Fruit fly (Drosophila melanogaster) Kc167 (cell line): Measurements from ENCODE around the gene CG15528.
A peak's percentile ranks its signal among the peaks of the same experiment; 100 is the strongest.

Experiments used
- Myc ChIP-seq: fragments of >200 bp; optimal IDR thresholded peaks from 2 replicates; lab custom pipeline; 2017; ENCODE audit warnings: missing external identifiers
- Sin3A ChIP-seq: fragments of >200 bp; optimal IDR thresholded peaks from 2 replicates; lab custom pipeline; 2018; ENCODE audit warnings: missing external identifiers
- h ChIP-seq: fragments of >200 bp; optimal IDR thresholded peaks from 3 replicates; lab custom pipeline; 2018; ENCODE audit warnings: missing external identifiers
- insv ChIP-seq: fragments of >200 bp; optimal IDR thresholded peaks from 3 replicates; lab custom pipeline; 2018; ENCODE audit warnings: missing external identifiers
- psq ChIP-seq: fragments of >200 bp; optimal IDR thresholded peaks from 2 replicates; lab custom pipeline; 2017; ENCODE audit warnings: missing external identifiers
- ttk ChIP-seq: sonication (Bioruptor generic); optimal IDR thresholded peaks from 2 replicates; lab custom pipeline; 2017; ENCODE audit warnings: missing external identifiers

CG15528 gene

dm6 chr3R:30084137-30084536, 32.2 kb upstream of the CG15528 start:
- TF ChIP-seq psq (lab: Kevin White, UChicago) (no peak), h (lab: Kevin White, UChicago) (no peak), insv (no peak), Myc (lab: Kevin White, UChicago) (no peak), Sin3A (lab: Kevin White, UChicago) (no peak), ttk (no peak)

- TF ChIP-seq ttk: no peak
- TF ChIP-seq h (lab: Kevin White, UChicago): no peak
- no peak for TF ChIP-seq insv
- no peak for TF ChIP-seq psq (lab: Kevin White, UChicago)
- TF ChIP-seq Myc (lab: Kevin White, UChicago): no peak
- no peak for TF ChIP-seq Sin3A (lab: Kevin White, UChicago)
Observed at dm6 chr3R:30083215-30083614, 31.3 kb upstream of the CG15528 start.

dm6 chr3R:30076088-30076487, 24.2 kb upstream of the CG15528 start:
- TF ChIP-seq ttk: no peak
- TF ChIP-seq insv: no peak
- TF ChIP-seq h (lab: Kevin White, UChicago): no peak
- no peak for TF ChIP-seq Sin3A (lab: Kevin White, UChicago)
- no peak for TF ChIP-seq psq (lab: Kevin White, UChicago)
- TF ChIP-seq Myc (lab: Kevin White, UChicago): no peak

DNA sequence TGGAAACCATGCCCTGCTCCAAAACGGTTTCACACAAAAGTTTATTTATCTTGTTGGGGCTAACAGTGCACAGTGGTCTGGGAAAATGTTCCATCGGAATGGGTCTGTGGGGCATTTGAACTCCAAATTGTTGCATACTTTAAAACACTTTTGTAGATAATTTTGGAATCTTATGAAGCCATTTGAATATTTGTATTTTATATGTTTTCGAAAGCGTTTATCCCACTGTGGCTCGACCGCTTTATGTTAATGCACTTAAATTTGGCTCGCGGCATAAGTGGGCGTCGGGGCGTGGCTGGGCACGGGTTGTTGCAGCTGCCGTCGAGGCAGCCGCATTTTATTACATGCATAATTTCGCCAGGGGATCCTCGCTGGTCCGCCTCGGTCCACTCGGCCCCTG, 19.9 kb upstream of the CG15528 start:
- no peak for TF ChIP-seq psq (lab: Kevin White, UChicago)
- no peak for TF ChIP-seq Sin3A (lab: Kevin White, UChicago)
- no peak for TF ChIP-seq h (lab: Kevin White, UChicago)
- TF ChIP-seq ttk: no peak

DNA sequence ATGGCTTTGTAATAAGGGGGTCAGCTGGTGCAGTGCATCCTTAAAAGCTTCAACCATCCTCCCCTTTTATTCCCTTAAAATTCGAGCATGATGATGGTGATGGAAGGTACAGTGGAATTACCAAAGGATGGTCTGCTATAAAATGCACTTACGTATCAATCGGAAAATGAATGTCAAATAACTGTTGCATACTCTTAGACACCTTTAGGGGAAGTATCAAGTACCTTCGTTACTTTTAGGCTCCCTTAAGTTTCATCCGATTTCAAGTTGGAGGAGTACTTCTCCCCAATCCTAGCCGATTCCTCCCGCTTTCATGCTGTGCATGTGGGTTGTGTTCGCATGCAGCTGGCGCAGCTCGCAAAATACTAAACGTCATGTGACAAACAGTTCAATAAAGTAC, 18.3 kb upstream of the CG15528 start:
- TF ChIP-seq insv (no peak), Sin3A (lab: Kevin White, UChicago) (no peak), ttk (no peak), h (lab: Kevin White, UChicago) (no peak), psq (lab: Kevin White, UChicago) (no peak), Myc (lab: Kevin White, UChicago) (no peak)

- no peak for TF ChIP-seq h (lab: Kevin White, UChicago)
- no peak for TF ChIP-seq Sin3A (lab: Kevin White, UChicago)
- no peak for TF ChIP-seq ttk
- TF ChIP-seq Myc (lab: Kevin White, UChicago): no peak
- TF ChIP-seq psq (lab: Kevin White, UChicago): no peak
- TF ChIP-seq insv: no peak
Observed at dm6 chr3R:30066004-30066403, 14.1 kb upstream of the CG15528 start.

dm6 chr3R:30063704-30064103, 11.8 kb upstream of the CG15528 start:
- TF ChIP-seq ttk: no peak
- no peak for TF ChIP-seq Myc (lab: Kevin White, UChicago)
- TF ChIP-seq h (lab: Kevin White, UChicago): no peak
- TF ChIP-seq psq (lab: Kevin White, UChicago): no peak
- no peak for TF ChIP-seq Sin3A (lab: Kevin White, UChicago)
- TF ChIP-seq insv: no peak

- TF ChIP-seq insv: no peak
- TF ChIP-seq psq (lab: Kevin White, UChicago): no peak
- TF ChIP-seq Sin3A (lab: Kevin White, UChicago): no peak
- no peak for TF ChIP-seq ttk
Observed at dm6 chr3R:30062543-30062942, 10.6 kb upstream of the CG15528 start.

DNA sequence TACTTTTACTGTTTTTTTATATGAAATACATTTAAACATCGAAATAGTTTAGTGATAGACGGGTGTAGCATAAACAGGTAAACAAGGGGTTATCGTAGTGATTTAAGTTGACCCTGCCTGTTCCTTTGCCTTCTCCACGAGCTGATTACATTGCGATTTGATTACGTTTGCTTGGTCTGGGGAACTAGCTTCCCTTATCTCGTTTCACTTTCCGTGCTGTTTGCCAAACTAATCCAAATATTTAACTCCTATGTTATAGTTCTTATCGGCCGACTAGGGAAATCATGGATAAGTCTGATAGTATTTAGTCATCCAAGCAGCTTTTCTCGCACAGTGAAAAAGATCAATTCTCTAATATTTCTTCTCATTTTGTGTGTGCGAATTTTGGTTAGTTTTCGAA, 10.1 kb upstream of the CG15528 start:
- TF ChIP-seq psq (lab: Kevin White, UChicago) (no peak), ttk (no peak), insv (no peak)

DNA sequence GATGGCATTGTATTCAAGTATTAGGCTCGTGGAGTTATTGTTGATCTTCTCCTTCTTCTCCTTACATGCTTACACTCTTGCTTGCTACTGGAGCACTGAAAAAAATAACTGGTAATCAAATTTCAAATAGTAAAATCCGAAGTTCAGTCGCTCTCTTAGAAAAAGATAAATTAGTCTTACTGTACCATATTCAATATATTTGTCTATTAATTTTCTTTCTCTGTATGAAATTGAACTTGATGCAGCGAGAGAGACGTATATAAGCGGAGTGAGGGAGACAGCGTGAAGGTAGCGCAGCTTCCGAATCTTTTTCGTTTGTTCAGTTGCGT, 9.2 kb upstream of the CG15528 start:
- no peak for TF ChIP-seq insv
- no peak for TF ChIP-seq h (lab: Kevin White, UChicago)
- no peak for TF ChIP-seq Myc (lab: Kevin White, UChicago)

- TF ChIP-seq Myc (lab: Kevin White, UChicago) (no peak), insv (no peak), psq (lab: Kevin White, UChicago) (no peak), Sin3A (lab: Kevin White, UChicago) (no peak)
Observed at dm6 chr3R:30060451-30061153, 8.7 kb upstream of the CG15528 start.

- no peak for TF ChIP-seq ttk
- no peak for TF ChIP-seq Myc (lab: Kevin White, UChicago)
- TF ChIP-seq Sin3A (lab: Kevin White, UChicago): no peak
- no peak for TF ChIP-seq h (lab: Kevin White, UChicago)
- TF ChIP-seq psq (lab: Kevin White, UChicago): no peak
- no peak for TF ChIP-seq insv
Observed at dm6 chr3R:30059944-30060343, 8.0 kb upstream of the CG15528 start.

DNA sequence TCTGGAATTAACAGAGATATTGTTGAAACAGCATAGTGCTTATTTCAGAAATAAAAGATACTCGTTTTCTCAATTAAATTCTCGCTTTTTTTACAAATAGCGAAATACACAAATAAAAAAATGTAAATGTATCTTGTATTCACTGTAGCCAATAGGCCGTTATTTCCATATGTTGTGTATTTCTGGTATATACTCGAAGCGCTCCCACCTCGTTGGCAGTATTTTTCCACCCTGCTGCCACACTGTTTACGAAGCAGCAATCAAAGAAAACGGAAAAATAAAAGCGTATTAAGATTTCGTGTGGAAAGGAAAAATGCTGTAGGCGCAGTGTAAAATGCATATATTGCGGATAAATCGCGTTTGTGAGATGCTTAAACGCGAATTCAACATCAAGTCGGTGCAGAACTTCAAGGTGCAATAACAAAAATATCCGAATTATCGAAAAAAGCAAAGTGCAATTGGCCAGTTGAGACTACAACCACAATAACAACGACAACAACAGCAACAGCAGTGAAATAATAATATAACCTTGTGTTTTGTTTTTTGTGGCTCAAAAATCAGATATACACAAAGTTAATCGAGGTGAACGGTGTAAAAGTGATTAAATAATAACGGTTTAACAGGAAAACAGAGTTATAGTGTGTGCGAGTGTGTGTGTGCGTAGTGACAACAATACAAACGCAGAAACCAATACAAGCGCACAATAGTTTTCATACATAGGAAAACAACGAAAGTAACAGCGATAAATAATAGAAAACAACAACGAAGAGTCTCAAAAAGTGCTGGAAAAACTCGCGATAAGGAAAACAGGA, 6.4 kb upstream of the CG15528 start, which contains the start of gene sima:
Gene sima (plus strand): TSS at position 255 of the 812 bp plus-strand sequence.
- TF ChIP-seq Myc (lab: Kevin White, UChicago): no peak
- no peak for TF ChIP-seq insv
- TF ChIP-seq psq (lab: Kevin White, UChicago): peak; percentile 93
- no peak for TF ChIP-seq ttk
